Fruit fly (Drosophila melanogaster): ENCODE results near the gene Gbeta13F.

Gene Gbeta13F

dm6 chrX:15859869-15860268 lies at the start of gene Gbeta13F:
TSS of gene Gbeta13F (plus strand) at chrX:15860115.
- TF ChIP-seq Myc (optimal IDR thresholded peaks at IDR 0.05) (no peak), Sin3A (optimal IDR thresholded peaks at IDR 0.05) (no peak), h (optimal IDR thresholded peaks at IDR 0.05) (no peak), ttk (optimal IDR thresholded peaks at IDR 0.05) (no peak), insv (optimal IDR thresholded peaks at IDR 0.05) (no peak)

DNA sequence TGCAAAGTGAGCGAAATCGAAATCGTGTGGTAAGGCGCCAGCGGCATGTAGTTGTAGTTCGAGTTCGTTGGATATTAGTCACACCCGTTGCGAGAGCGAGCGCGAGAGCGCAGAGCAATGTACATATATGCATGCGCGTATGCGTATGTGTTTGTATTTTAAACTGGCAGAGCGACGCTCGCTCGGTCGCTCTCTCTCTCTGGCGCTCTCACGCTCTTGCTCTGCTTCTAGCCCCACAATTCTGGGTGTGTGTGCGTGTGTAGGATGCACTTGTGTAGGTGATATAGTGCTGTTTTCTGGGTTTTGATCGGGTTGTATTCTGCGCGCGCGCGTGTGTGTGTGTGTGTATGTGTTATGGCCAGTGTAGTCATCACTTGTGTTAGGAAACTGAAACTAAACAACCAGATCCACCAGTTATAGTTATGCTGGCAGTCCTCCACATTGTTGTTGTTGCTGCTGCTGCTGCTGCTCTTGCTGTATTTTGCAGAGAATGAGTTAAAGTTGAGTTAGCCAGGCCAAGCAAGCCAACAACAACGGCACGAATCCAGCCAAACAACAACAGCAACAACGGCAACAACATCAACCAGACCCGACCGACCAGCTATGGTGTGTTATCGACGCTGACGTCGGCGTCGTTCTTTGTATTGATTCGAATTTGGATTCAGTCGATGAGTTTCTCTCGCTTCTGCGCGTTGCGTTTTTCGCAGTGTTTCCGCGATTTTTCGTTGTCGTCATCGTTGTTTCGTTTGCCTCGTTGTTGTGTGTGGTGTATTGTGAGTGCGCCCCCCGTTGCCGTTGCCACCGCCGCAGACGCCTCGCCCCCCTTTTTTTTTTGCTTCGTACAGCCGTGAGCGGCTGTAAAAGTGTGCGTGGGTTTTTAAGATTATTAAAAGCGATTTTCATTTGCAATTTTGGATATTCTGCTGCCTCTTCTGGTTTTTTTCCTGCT lies 48.0 kb upstream of the Gbeta13F start:
- no peak for TF ChIP-seq psq (optimal IDR thresholded peaks at IDR 0.05)
- TF ChIP-seq insv (optimal IDR thresholded peaks at IDR 0.05): no peak
- no peak for TF ChIP-seq h (optimal IDR thresholded peaks at IDR 0.05)
- no peak for TF ChIP-seq Myc (optimal IDR thresholded peaks at IDR 0.05)
- no peak for TF ChIP-seq ttk (optimal IDR thresholded peaks at IDR 0.05)
- no peak for TF ChIP-seq Sin3A (optimal IDR thresholded peaks at IDR 0.05)

DNA sequence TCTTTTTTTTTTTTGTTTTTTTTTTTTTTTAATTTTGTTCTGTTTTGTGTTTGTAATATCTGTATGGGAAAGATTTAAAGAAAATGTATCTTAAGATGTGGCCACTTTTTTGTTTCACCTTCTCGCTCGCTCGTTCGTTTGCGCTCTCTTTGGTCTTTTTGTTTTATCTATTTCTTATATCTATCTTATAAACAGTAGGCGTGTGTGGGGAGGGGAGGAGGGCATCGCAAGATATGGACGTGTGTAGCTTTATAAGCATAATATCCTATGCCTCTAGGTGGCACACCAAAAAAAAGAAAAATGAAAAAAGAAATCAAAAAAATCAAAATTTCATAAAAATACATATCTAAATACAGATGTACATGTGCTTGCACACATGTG lies 47.3 kb upstream of the Gbeta13F start:
- TF ChIP-seq Sin3A (optimal IDR thresholded peaks at IDR 0.05): no peak
- no peak for TF ChIP-seq ttk (optimal IDR thresholded peaks at IDR 0.05)
- no peak for TF ChIP-seq psq (optimal IDR thresholded peaks at IDR 0.05)
- no peak for TF ChIP-seq Myc (optimal IDR thresholded peaks at IDR 0.05)
- TF ChIP-seq h (optimal IDR thresholded peaks at IDR 0.05): no peak
- TF ChIP-seq insv (optimal IDR thresholded peaks at IDR 0.05): no peak

- TF ChIP-seq h (optimal IDR thresholded peaks at IDR 0.05) (no peak), Sin3A (optimal IDR thresholded peaks at IDR 0.05) (no peak), psq (optimal IDR thresholded peaks at IDR 0.05) (no peak), ttk (optimal IDR thresholded peaks at IDR 0.05) (no peak), insv (optimal IDR thresholded peaks at IDR 0.05) (no peak)
These were observed 46.7 kb upstream of the Gbeta13F start for dm6 chrX:15813224-15813623.

- TF ChIP-seq psq (optimal IDR thresholded peaks at IDR 0.05) (no peak), Sin3A (optimal IDR thresholded peaks at IDR 0.05) (no peak), h (optimal IDR thresholded peaks at IDR 0.05) (no peak), Myc (optimal IDR thresholded peaks at IDR 0.05) (no peak), ttk (optimal IDR thresholded peaks at IDR 0.05) (no peak), insv (optimal IDR thresholded peaks at IDR 0.05) (no peak)
These were observed 45.4 kb upstream of the Gbeta13F start for dm6 chrX:15814485-15814884.

DNA sequence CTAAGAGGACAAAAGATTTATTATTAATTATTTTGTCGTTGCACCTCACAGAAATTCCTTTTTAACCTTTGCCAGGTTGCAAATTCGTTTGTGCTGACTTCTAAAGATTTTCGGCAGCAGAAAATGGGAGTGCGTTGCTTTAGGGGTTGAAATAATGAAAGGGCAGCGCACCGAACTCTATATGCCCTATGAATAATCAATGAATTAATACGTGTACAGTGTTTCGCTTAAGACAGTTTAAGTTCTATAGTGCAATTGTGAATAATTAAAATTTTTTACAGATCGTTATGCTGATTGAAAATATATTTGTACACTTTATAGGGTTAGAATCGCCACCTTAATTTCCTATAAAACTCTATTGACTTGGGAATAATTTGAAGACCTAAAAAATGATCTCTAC lies 43.8 kb upstream of the Gbeta13F start:
- TF ChIP-seq h (optimal IDR thresholded peaks at IDR 0.05) (no peak), psq (optimal IDR thresholded peaks at IDR 0.05) (no peak), insv (optimal IDR thresholded peaks at IDR 0.05) (no peak), Sin3A (optimal IDR thresholded peaks at IDR 0.05) (no peak), Myc (optimal IDR thresholded peaks at IDR 0.05) (no peak), ttk (optimal IDR thresholded peaks at IDR 0.05) (no peak)

DNA sequence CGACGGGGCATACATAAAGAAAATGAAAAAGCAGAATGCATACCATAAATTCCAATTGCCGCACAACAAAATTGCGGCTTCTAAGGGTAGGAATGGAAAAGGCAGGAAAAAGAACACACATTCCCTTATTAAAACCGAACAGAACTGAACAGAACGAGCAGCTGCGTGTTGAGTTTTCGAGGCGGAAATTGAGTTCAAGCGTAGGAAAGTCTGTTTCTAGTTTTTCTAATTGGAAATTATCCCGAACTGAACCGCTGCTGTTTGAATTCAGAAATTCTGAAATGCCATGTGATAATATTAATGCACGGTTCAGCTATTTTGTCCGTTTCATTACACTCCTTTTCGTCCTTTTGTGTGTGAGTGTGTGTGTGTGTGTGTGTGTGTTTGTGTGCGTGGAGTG lies 43.0 kb upstream of the Gbeta13F start:
- TF ChIP-seq Sin3A (optimal IDR thresholded peaks at IDR 0.05): no peak
- no peak for TF ChIP-seq insv (optimal IDR thresholded peaks at IDR 0.05)
- TF ChIP-seq ttk (optimal IDR thresholded peaks at IDR 0.05): no peak
- TF ChIP-seq h (optimal IDR thresholded peaks at IDR 0.05): no peak
- no peak for TF ChIP-seq Myc (optimal IDR thresholded peaks at IDR 0.05)
- no peak for TF ChIP-seq psq (optimal IDR thresholded peaks at IDR 0.05)

dm6 chrX:15817823-15818222 lies 42.1 kb upstream of the Gbeta13F start:
- TF ChIP-seq insv (optimal IDR thresholded peaks at IDR 0.05): no peak
- TF ChIP-seq ttk (optimal IDR thresholded peaks at IDR 0.05): no peak
- no peak for TF ChIP-seq psq (optimal IDR thresholded peaks at IDR 0.05)
- TF ChIP-seq Myc (optimal IDR thresholded peaks at IDR 0.05): no peak
- no peak for TF ChIP-seq h (optimal IDR thresholded peaks at IDR 0.05)
- TF ChIP-seq Sin3A (optimal IDR thresholded peaks at IDR 0.05): no peak

dm6 chrX:15818608-15819184 lies 41.2 kb upstream of the Gbeta13F start:
- TF ChIP-seq Sin3A (optimal IDR thresholded peaks at IDR 0.05) (no peak), insv (optimal IDR thresholded peaks at IDR 0.05) (no peak), Myc (optimal IDR thresholded peaks at IDR 0.05) (no peak), h (optimal IDR thresholded peaks at IDR 0.05) (no peak), ttk (optimal IDR thresholded peaks at IDR 0.05) (no peak), psq (optimal IDR thresholded peaks at IDR 0.05) (no peak)

DNA sequence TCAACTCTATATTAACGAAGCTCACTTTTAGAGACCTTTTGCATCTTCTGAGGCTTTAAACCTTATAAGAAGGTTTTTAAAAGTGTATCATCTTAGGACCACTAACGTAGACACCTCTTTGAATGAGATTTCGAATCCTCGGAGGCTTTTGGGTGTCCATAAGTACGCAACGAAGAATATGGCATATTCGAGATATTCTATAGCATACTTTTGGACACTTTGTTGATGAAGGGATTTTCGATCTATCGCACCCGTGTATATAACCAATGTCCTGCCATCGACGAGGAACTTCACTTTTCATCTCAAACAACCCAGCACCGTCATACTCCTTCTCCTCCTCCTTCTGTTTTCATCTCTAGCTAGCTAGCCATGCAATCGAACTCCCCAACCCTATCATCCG lies 37.6 kb upstream of the Gbeta13F start:
- no peak for TF ChIP-seq psq (optimal IDR thresholded peaks at IDR 0.05)
- no peak for TF ChIP-seq Myc (optimal IDR thresholded peaks at IDR 0.05)
- no peak for TF ChIP-seq Sin3A (optimal IDR thresholded peaks at IDR 0.05)
- TF ChIP-seq h (optimal IDR thresholded peaks at IDR 0.05): no peak
- TF ChIP-seq insv (optimal IDR thresholded peaks at IDR 0.05): no peak
- no peak for TF ChIP-seq ttk (optimal IDR thresholded peaks at IDR 0.05)

dm6 chrX:15833957-15834356 lies 26.0 kb upstream of the Gbeta13F start:
- TF ChIP-seq psq (optimal IDR thresholded peaks at IDR 0.05): no peak
- TF ChIP-seq Myc (optimal IDR thresholded peaks at IDR 0.05): no peak
- TF ChIP-seq h (optimal IDR thresholded peaks at IDR 0.05): no peak
- TF ChIP-seq ttk (optimal IDR thresholded peaks at IDR 0.05): no peak
- TF ChIP-seq insv (optimal IDR thresholded peaks at IDR 0.05): no peak
- no peak for TF ChIP-seq Sin3A (optimal IDR thresholded peaks at IDR 0.05)

- no peak for TF ChIP-seq Myc (optimal IDR thresholded peaks at IDR 0.05)
- no peak for TF ChIP-seq ttk (optimal IDR thresholded peaks at IDR 0.05)
- no peak for TF ChIP-seq insv (optimal IDR thresholded peaks at IDR 0.05)
- no peak for TF ChIP-seq psq (optimal IDR thresholded peaks at IDR 0.05)
- TF ChIP-seq Sin3A (optimal IDR thresholded peaks at IDR 0.05): no peak
- TF ChIP-seq h (optimal IDR thresholded peaks at IDR 0.05): no peak
These were observed 25.2 kb upstream of the Gbeta13F start for dm6 chrX:15834594-15835236.

Data from Kc167 (cell line).